Fruit fly (Drosophila melanogaster) whole organism, pupa: ENCODE measurements around the gene CG5541.

Experiments
- CG13204 ChIP-seq: fragments of 200-800 bp; sonication (Bioruptor generic); optimal IDR thresholded peaks from 2 replicates; lab custom pipeline; 2018; ENCODE audit warnings: missing biosample characterization, mild to moderate bottlenecking, missing genetic modification characterization, moderate library complexity
- CG14655 ChIP-seq: fragments of 200-800 bp; sonication (Bioruptor generic); optimal IDR thresholded peaks from 3 replicates; lab custom pipeline; 2017; ENCODE audit warnings: mild to moderate bottlenecking, missing biosample characterization, missing genetic modification reagents, missing genetic modification characterization
- CG15710 ChIP-seq: fragments of 200-800 bp; sonication (Bioruptor generic); optimal IDR thresholded peaks from 2 replicates; lab custom pipeline; 2018; ENCODE audit warnings: missing biosample characterization, mild to moderate bottlenecking, missing genetic modification characterization, moderate library complexity
- CG32121 ChIP-seq: fragments of 200-800 bp; sonication (Bioruptor generic); IDR thresholded peaks from 2 replicates; pipeline ENCODE4 v1.3.6; 2022; ENCODE audit warnings: missing biosample characterization, missing genetic modification characterization
- CG4496 ChIP-seq: fragments of 200-800 bp; sonication (Bioruptor generic); IDR thresholded peaks from 3 replicates; pipeline ENCODE4 v1.3.6; 2022; ENCODE audit warnings: missing biosample characterization, missing genetic modification characterization
- CG8159 ChIP-seq: fragments of 200-800 bp; sonication (Bioruptor generic); optimal IDR thresholded peaks from 3 replicates; lab custom pipeline; 2018; ENCODE audit warnings: missing biosample characterization, mild to moderate bottlenecking, missing genetic modification characterization, moderate library complexity
- CG9948 ChIP-seq: fragments of 200-800 bp; sonication (Bioruptor generic); optimal IDR thresholded peaks from 2 replicates; lab custom pipeline; 2018; ENCODE audit warnings: missing biosample characterization, mild to moderate bottlenecking, missing genetic modification characterization, moderate library complexity
- EcR ChIP-seq: fragments of 200-800 bp; sonication (Bioruptor generic); optimal IDR thresholded peaks from 3 replicates; lab custom pipeline; 2019; ENCODE audit warnings: missing biosample characterization, missing genetic modification characterization, mild to moderate bottlenecking, moderate library complexity, missing genetic modification reagents
- Pif1A ChIP-seq: fragments of 200-800 bp; sonication (Bioruptor generic); optimal IDR thresholded peaks from 3 replicates; lab custom pipeline; 2016; ENCODE audit warnings: missing biosample characterization, missing genetic modification characterization
- Pif1B ChIP-seq: fragments of 200-800 bp; sonication (Bioruptor generic); optimal IDR thresholded peaks from 3 replicates; lab custom pipeline; 2016; ENCODE audit warnings: missing biosample characterization, missing genetic modification characterization
- gl ChIP-seq: fragments of 200-800 bp; sonication (Bioruptor generic); optimal IDR thresholded peaks from 2 replicates; lab custom pipeline; 2018; ENCODE audit warnings: missing biosample characterization, mild to moderate bottlenecking, missing genetic modification characterization
- rn ChIP-seq: fragments of 200-800 bp; sonication (Bioruptor generic); IDR thresholded peaks from 2 replicates; pipeline ENCODE4 v1.3.6; 2022; ENCODE audit warnings: missing biosample characterization, missing genetic modification characterization

DNA sequence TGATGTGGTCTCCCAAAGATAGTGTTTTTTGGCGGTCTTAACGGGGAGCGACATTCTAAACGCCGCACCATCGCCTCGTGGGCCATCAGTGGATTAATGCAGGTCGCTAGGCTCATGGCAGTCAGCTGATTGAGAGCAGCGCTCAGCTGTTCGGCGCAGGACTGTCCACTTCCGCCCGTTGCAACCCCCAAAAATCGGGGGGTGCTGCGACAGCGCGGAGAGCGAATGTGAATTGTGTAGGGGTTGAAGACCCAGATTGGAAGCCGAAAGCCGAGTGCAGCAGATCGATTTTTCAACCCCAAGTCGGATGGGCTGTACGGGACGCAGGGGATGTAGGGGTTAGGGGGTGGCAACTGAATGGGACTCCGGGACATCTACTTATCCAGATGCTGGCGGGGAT, 18.7 kb downstream of the CG5541 start:
- no peak for TF ChIP-seq CG13204 (GFP tag; lab: Kevin White, UChicago)
- no peak for TF ChIP-seq CG9948
- TF ChIP-seq EcR (GFP tag; lab: Kevin White, UChicago): no peak
- TF ChIP-seq CG4496 (GFP tag; lab: Robert Waterston, UW): no peak
- TF ChIP-seq Pif1B (GFP tag; lab: Kevin White, UChicago): no peak
- TF ChIP-seq CG8159: no peak
- TF ChIP-seq CG32121: no peak
- TF ChIP-seq gl: no peak
- TF ChIP-seq Pif1A: no peak
- TF ChIP-seq CG14655 (GFP tag; lab: Kevin White, UChicago): no peak
- no peak for TF ChIP-seq rn (GFP tag; lab: Robert Waterston, UW)
- no peak for TF ChIP-seq CG15710
